Fruit fly (Drosophila melanogaster) Kc167 (cell line): ENCODE measurements around the gene Fam92.

ENCODE experiments used
- Myc ChIP-seq: fragments of >200 bp; optimal IDR thresholded peaks from 2 replicates; lab custom pipeline; 2017; ENCODE audit warnings: missing external identifiers
- Sin3A ChIP-seq: fragments of >200 bp; optimal IDR thresholded peaks from 2 replicates; lab custom pipeline; 2018; ENCODE audit warnings: missing external identifiers
- h ChIP-seq: fragments of >200 bp; optimal IDR thresholded peaks from 3 replicates; lab custom pipeline; 2018; ENCODE audit warnings: missing external identifiers
- insv ChIP-seq: fragments of >200 bp; optimal IDR thresholded peaks from 3 replicates; lab custom pipeline; 2018; ENCODE audit warnings: missing external identifiers
- psq ChIP-seq: fragments of >200 bp; optimal IDR thresholded peaks from 2 replicates; lab custom pipeline; 2017; ENCODE audit warnings: missing external identifiers

- no peak for TF ChIP-seq Myc (lab: Kevin White, UChicago)
- TF ChIP-seq Sin3A (lab: Kevin White, UChicago): no peak
- TF ChIP-seq psq (lab: Kevin White, UChicago): no peak
- no peak for TF ChIP-seq insv
- TF ChIP-seq h (lab: Kevin White, UChicago): no peak
Observed at dm6 chr2L:12434535-12434938, 9.8 kb downstream of the Fam92 start, which contains the start of gene SC35.
